Worm (Caenorhabditis elegans) whole organism, L1 larva: ENCODE results near the gene W01B6.8.

Experiments
- C16A3.4 ChIP-seq: fragments of 150-350 bp; optimal IDR thresholded peaks from 2 replicates; lab custom pipeline; 2014; ENCODE audit warnings: missing biosample characterization, missing genetic modification characterization
- Y116A8C.19 ChIP-seq: sonication (generic microtip); optimal IDR thresholded peaks from 2 replicates; lab custom pipeline; 2016; ENCODE audit warnings: missing compliant biosample characterization, missing genetic modification characterization, borderline replicate concordance
- alr-1 ChIP-seq: fragments of 200-800 bp; sonication (Bioruptor generic); optimal IDR thresholded peaks from 2 replicates; lab custom pipeline; 2018; ENCODE audit warnings: borderline replicate concordance, mild to moderate bottlenecking, missing genetic modification characterization, missing compliant biosample characterization
- ceh-90 ChIP-seq: sonication (generic microtip); optimal IDR thresholded peaks from 2 replicates; lab custom pipeline; 2016; ENCODE audit warnings: missing genetic modification characterization, missing compliant biosample characterization
- ces-1 ChIP-seq: fragments of 150-350 bp; optimal IDR thresholded peaks from 2 replicates; lab custom pipeline; 2014; ENCODE audit warnings: missing biosample characterization, missing genetic modification reagents, missing genetic modification characterization
- dpl-1 ChIP-seq, 3 experiments: fragments of 150-350 bp in 2 of 3; sonication (generic microtip) in 1 of 3; optimal IDR thresholded peaks; 2 replicates each; lab custom pipeline; 2014 to 2017; ENCODE audit warnings: missing biosample characterization in 3 of 3, missing genetic modification characterization in 3 of 3, missing genetic modification reagents in 3 of 3
- efl-1 ChIP-seq, 4 experiments: fragments of 150-350 bp; optimal IDR thresholded peaks in 3 of 4; peaks in 1 of 4; 1 replicate in 1 of 4; 2 replicates in 3 of 4; lab custom pipeline; 2014; ENCODE audit warnings: missing biosample characterization in 2 of 4, missing genetic modification characterization in 2 of 4, missing genetic modification reagents in 2 of 4
- efl-3 ChIP-seq: fragments of 200-800 bp; sonication (Bioruptor generic); optimal IDR thresholded peaks from 2 replicates; lab custom pipeline; 2018; ENCODE audit warnings: mild to moderate bottlenecking, missing genetic modification characterization, missing compliant biosample characterization
- egl-13 ChIP-seq: sonication (generic microtip); optimal IDR thresholded peaks from 2 replicates; lab custom pipeline; 2016; ENCODE audit warnings: missing genotype, missing genetic modification reagents, missing genetic modification characterization, missing compliant biosample characterization
- elt-2 ChIP-seq: sonication (generic microtip); optimal IDR thresholded peaks from 2 replicates; lab custom pipeline; 2016; ENCODE audit warnings: missing genetic modification characterization, mild to moderate bottlenecking, inconsistent platforms, missing compliant biosample characterization, missing genetic modification reagents
- elt-3 ChIP-seq, 6 experiments: fragments of 150-350 bp in 1 of 6; sonication (generic microtip); optimal IDR thresholded peaks; 2 replicates each; lab custom pipeline; 2017 to 2018; ENCODE audit warnings: missing biosample characterization in 6 of 6, missing genetic modification characterization in 6 of 6, inconsistent platforms in 1 of 6
- fos-1 ChIP-seq: fragments of 150-350 bp; optimal IDR thresholded peaks from 2 replicates; lab custom pipeline; 2014; ENCODE audit warnings: missing biosample characterization, missing genetic modification characterization
- hlh-4 ChIP-seq: sonication (generic microtip); optimal IDR thresholded peaks from 2 replicates; lab custom pipeline; 2016; ENCODE audit warnings: mild to moderate bottlenecking, missing genetic modification characterization, missing compliant biosample characterization
- lin-13 ChIP-seq: fragments of 150-350 bp; optimal IDR thresholded peaks from 2 replicates; lab custom pipeline; 2014; ENCODE audit warnings: missing biosample characterization, missing genetic modification reagents, missing genetic modification characterization
- lin-15B ChIP-seq: fragments of 150-350 bp; sonication (generic microtip); optimal IDR thresholded peaks from 3 replicates; lab custom pipeline; 2014; ENCODE audit warnings: missing biosample characterization, missing genetic modification characterization
- mab-9 ChIP-seq: fragments of 200-800 bp; sonication (Bioruptor generic); IDR thresholded peaks from 2 replicates; pipeline ENCODE4 v1.3.6; 2022; ENCODE audit warnings: missing genetic modification reagents, missing genetic modification characterization, missing compliant biosample characterization
- mdl-1 ChIP-seq, 2 experiments: fragments of 150-350 bp; optimal IDR thresholded peaks; 2 replicates each; lab custom pipeline; 2014 to 2017; ENCODE audit warnings: missing biosample characterization in 2 of 2, missing genetic modification characterization in 2 of 2, inconsistent platforms in 1 of 2
- mef-2 ChIP-seq: fragments of 150-350 bp; optimal IDR thresholded peaks from 2 replicates; lab custom pipeline; 2014; ENCODE audit warnings: missing biosample characterization, missing genetic modification characterization
- nhr-11 ChIP-seq: fragments of 150-350 bp; optimal IDR thresholded peaks from 2 replicates; lab custom pipeline; 2014; ENCODE audit warnings: missing biosample characterization, missing genetic modification characterization
- nhr-76 ChIP-seq: sonication (generic microtip); optimal IDR thresholded peaks from 2 replicates; lab custom pipeline; 2017; ENCODE audit warnings: missing biosample characterization, missing genetic modification characterization
- nhr-84 ChIP-seq: sonication (generic microtip); optimal IDR thresholded peaks from 2 replicates; lab custom pipeline; 2017; ENCODE audit warnings: missing biosample characterization, missing genetic modification characterization
- nhr-85 ChIP-seq: sonication (generic microtip); peaks from one replicate; lab custom pipeline; 2016; ENCODE audit warnings: missing genetic modification characterization, inconsistent platforms, missing compliant biosample characterization
- nhr-90 ChIP-seq: sonication (generic microtip); optimal IDR thresholded peaks from 2 replicates; lab custom pipeline; 2016; ENCODE audit warnings: mild to moderate bottlenecking, missing genetic modification characterization, missing compliant biosample characterization; ENCODE audit not compliant: poor library complexity
- pqm-1 ChIP-seq: sonication (generic microtip); optimal IDR thresholded peaks from 3 replicates; lab custom pipeline; 2017; ENCODE audit warnings: missing biosample characterization, missing genetic modification characterization
- skn-1 ChIP-seq: fragments of 150-350 bp; optimal IDR thresholded peaks from 2 replicates; lab custom pipeline; 2014; ENCODE audit warnings: missing biosample characterization, missing genetic modification characterization
- snpc-4 ChIP-seq: fragments of 150-350 bp; optimal IDR thresholded peaks from 2 replicates; lab custom pipeline; 2014; ENCODE audit warnings: missing biosample characterization, missing genetic modification characterization
- sox-4 ChIP-seq: sonication (generic microtip); optimal IDR thresholded peaks from 2 replicates; lab custom pipeline; 2016; ENCODE audit warnings: missing genetic modification characterization, missing compliant biosample characterization
- tbx-2 ChIP-seq: sonication (generic microtip); optimal IDR thresholded peaks from 2 replicates; lab custom pipeline; 2016; ENCODE audit warnings: missing genetic modification characterization, missing compliant biosample characterization
- unc-86 ChIP-seq: sonication (generic microtip); optimal IDR thresholded peaks from 2 replicates; lab custom pipeline; 2016; ENCODE audit warnings: missing genetic modification characterization, missing compliant biosample characterization
- vab-15 ChIP-seq: sonication (generic microtip); optimal IDR thresholded peaks from 2 replicates; lab custom pipeline; 2017; ENCODE audit warnings: missing genotype, mild to moderate bottlenecking, missing genetic modification characterization, missing compliant biosample characterization
- zip-4 ChIP-seq: fragments of 200-800 bp; sonication (Bioruptor generic); optimal IDR thresholded peaks from 2 replicates; lab custom pipeline; 2018; ENCODE audit warnings: mild to moderate bottlenecking, missing genetic modification characterization, moderate library complexity, missing compliant biosample characterization
- ztf-11 ChIP-seq, 2 experiments: sonication (generic microtip); optimal IDR thresholded peaks; 2 replicates each; lab custom pipeline; 2016 to 2017; ENCODE audit warnings: missing genetic modification characterization in 2 of 2, missing biosample characterization in 1 of 2, missing compliant biosample characterization in 1 of 2

W01B6.8 gene

DNA sequence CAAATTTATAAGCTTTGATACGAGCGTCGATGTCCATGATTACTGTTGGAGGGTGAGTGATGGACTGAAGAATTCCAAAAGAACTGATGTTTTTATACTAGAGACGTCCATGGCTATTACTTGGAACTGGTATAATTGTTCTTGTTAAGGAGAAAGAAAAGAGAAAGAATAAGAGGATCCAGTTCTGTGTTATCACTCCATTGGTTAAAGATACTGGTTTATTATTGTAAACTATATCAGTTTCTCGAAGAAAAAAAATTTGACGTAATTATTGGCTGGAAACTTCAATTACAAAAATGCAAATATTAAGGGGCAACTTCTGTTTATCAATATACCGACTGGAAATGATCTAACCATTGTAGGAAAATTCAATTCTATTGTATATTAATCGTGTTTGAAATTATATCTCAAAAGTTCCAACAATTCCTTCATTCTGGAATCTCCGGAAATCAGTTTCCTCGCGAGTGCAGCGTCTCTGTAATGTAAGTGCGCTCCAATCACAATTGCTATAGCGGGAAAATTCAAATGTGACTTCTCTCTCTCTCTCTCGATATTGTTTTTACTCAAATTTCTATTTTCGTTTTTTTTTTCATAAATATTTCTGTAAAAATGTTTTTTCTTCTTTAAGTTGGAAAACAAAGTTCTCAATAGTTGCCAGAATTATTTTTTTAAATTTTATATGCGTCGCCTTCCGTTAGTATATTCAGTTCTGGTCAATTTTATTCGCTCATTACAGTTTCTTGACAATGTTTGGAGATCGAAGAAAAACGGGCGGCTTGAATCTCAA lies 1.4 kb upstream of the W01B6.8 start, which contains the start of the genes col-2 and ndc-80 (continued):
- TF ChIP-seq elt-3 (tag; optimal IDR thresholded peaks at IDR 0.05; lab: Kevin White, UChicago) (peak in 1 of 6 experiments; percentile 68), unc-86 (tag; lab: Kevin White, UChicago) (peak; percentile 38), nhr-76 (no peak), nhr-84 (tag; lab: Kevin White, UChicago) (no peak), ceh-90 (tag; lab: Kevin White, UChicago) (no peak), Y116A8C.19 (no peak), tbx-2 (tag; lab: Kevin White, UChicago) (peak; percentile 61), ztf-11 (tag; optimal IDR thresholded peaks at IDR 0.05; lab: Kevin White, UChicago) (peak in 1 of 2 experiments; percentile 17), alr-1 (no peak)

- TF ChIP-seq nhr-90 (tag; lab: Kevin White, UChicago) (no peak), Y116A8C.19 (no peak), mef-2 (no peak), C16A3.4 (tag; lab: Kevin White, UChicago) (no peak), fos-1 (tag; lab: Kevin White, UChicago) (no peak), dpl-1 (GFP tag; optimal IDR thresholded peaks at IDR 0.05; lab: Kevin White, UChicago) (no peak), hlh-4 (tag; lab: Kevin White, UChicago) (no peak), egl-13 (tag; lab: Kevin White, UChicago) (no peak), snpc-4 (tag; lab: Kevin White, UChicago) (no peak), zip-4 (no peak), mdl-1 (tag; optimal IDR thresholded peaks at IDR 0.05; lab: Kevin White, UChicago) (no peak), skn-1 (tag; lab: Kevin White, UChicago) (no peak), nhr-85 (tag; lab: Kevin White, UChicago) (no peak), sox-4 (tag; lab: Kevin White, UChicago) (no peak), lin-15B (tag; lab: Kevin White, UChicago) (no peak)
Measured at ce11 chrIV:10080816-10081215, 3.4 kb downstream of the W01B6.8 start, which contains the start of gene W01B6.6. TSS of gene W01B6.6 (plus strand) at chrIV:10081116.

- TF ChIP-seq ces-1 (GFP tag; lab: Kevin White, UChicago): no peak
- TF ChIP-seq dpl-1 (GFP tag; optimal IDR thresholded peaks at IDR 0.05; lab: Kevin White, UChicago): no peak
- TF ChIP-seq nhr-90 (tag; lab: Kevin White, UChicago): no peak
- TF ChIP-seq zip-4: no peak
- TF ChIP-seq elt-2 (tag; lab: Kevin White, UChicago): no peak
- TF ChIP-seq tbx-2 (tag; lab: Kevin White, UChicago): no peak
- no peak for TF ChIP-seq lin-13 (GFP tag; lab: Kevin White, UChicago)
Measured at ce11 chrIV:10078003-10078402, 6.2 kb downstream of the W01B6.8 start.

DNA sequence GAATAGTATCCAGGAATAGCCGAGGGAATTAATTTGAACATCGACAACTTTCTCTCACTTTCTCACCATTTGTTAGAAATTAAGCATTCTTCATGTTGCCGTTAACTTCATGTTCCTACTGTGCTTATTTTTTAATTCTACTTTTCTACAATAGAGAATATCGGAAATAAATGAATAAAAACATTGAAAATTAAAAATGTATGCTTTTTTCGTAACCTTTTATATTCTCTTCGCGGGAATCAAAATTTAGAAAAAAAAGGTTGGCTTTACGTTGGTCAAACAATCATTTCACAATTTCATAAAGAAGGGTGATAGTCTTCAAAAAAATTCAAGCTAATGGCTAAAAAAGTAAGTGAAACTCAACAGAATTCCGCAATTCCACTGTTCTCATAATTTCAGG lies 8.3 kb downstream of the W01B6.8 start, which contains the start of gene W01B6.5:
TSS of gene W01B6.5 (plus strand) at position 301 of the 400 bp plus-strand sequence.
- TF ChIP-seq pqm-1 (tag; lab: Kevin White, UChicago) (no peak), efl-1 (optimal IDR thresholded peaks at IDR 0.05; lab: Kevin White, UChicago) (no peak), efl-1 (GFP tag; optimal IDR thresholded peaks at IDR 0.05 in 1 of 2; lab: Kevin White, UChicago) (peak in 1 of 2 experiments; percentile 40)
- TF ChIP-seq, all 84 proteins: peak for 1

- TF ChIP-seq mab-9 (no peak), nhr-11 (no peak), vab-15 (tag; lab: Kevin White, UChicago) (no peak), sox-4 (tag; lab: Kevin White, UChicago) (no peak), efl-3 (GFP tag; lab: Kevin White, UChicago) (no peak), alr-1 (no peak)
Measured at ce11 chrIV:10075034-10075510, 9.1 kb downstream of the W01B6.8 start, which contains the start of the genes ttbk-4 and W01B6.4. TSS of gene ttbk-4 (minus strand) at chrIV:10075134. TSS of gene W01B6.4 (plus strand) at chrIV:10075460.
